Worm (Caenorhabditis elegans) whole organism, young adult: Measurements from ENCODE around the gene aqp-12.
A peak's percentile ranks its signal among the peaks of the same experiment; 100 is the strongest.

Source experiments
- B0019.2 ChIP-seq: fragments of 200-800 bp; sonication (Bioruptor generic); conservative IDR thresholded peaks from 2 replicates; pipeline ENCODE4 v1.3.6; 2022; ENCODE audit warnings: missing genetic modification reagents, missing genetic modification characterization, missing compliant biosample characterization
- B0261.1 ChIP-seq: sonication (generic microtip); optimal IDR thresholded peaks from 2 replicates; lab custom pipeline; 2016; ENCODE audit warnings: mild to moderate bottlenecking, missing genetic modification characterization, moderate library complexity, missing compliant biosample characterization
- F22D6.2 ChIP-seq: sonication (generic microtip); optimal IDR thresholded peaks from 2 replicates; lab custom pipeline; 2016; ENCODE audit warnings: mild to moderate bottlenecking, missing genetic modification characterization, missing compliant biosample characterization
- F33H1.4 ChIP-seq: fragments of 200-800 bp; sonication (Bioruptor generic); IDR thresholded peaks from 2 replicates; pipeline ENCODE4 v1.3.6; 2022; ENCODE audit warnings: missing genetic modification reagents, missing genetic modification characterization, missing compliant biosample characterization
- F39B2.1 ChIP-seq: fragments of 200-800 bp; sonication (Bioruptor generic); IDR thresholded peaks from 2 replicates; pipeline ENCODE4 v1.3.6; 2022; ENCODE audit warnings: missing genetic modification reagents, missing genetic modification characterization, missing compliant biosample characterization
- F55B11.4 ChIP-seq: sonication (generic microtip); optimal IDR thresholded peaks from 2 replicates; lab custom pipeline; 2016; ENCODE audit warnings: missing compliant biosample characterization, missing genetic modification characterization, borderline replicate concordance; ENCODE audit not compliant: insufficient read depth
- K11D2.4 ChIP-seq: fragments of 200-800 bp; sonication (Bioruptor generic); IDR thresholded peaks from 2 replicates; pipeline ENCODE4 v1.3.6; 2022; ENCODE audit warnings: missing genetic modification reagents, missing genetic modification characterization, missing compliant biosample characterization
- K12H6.12 ChIP-seq: fragments of 200-800 bp; sonication (Bioruptor generic); optimal IDR thresholded peaks from 2 replicates; lab custom pipeline; 2018; ENCODE audit warnings: mild to moderate bottlenecking, missing genetic modification characterization, missing compliant biosample characterization
- Y53F4B.3 ChIP-seq: fragments of 200-800 bp; sonication (Bioruptor generic); IDR thresholded peaks from 2 replicates; pipeline ENCODE4 v1.3.6; 2022; ENCODE audit warnings: missing genetic modification reagents, missing genetic modification characterization, missing compliant biosample characterization
- Y56A3A.18 ChIP-seq: fragments of 200-800 bp; sonication (Bioruptor generic); IDR thresholded peaks from 2 replicates; pipeline ENCODE4 v1.3.6; 2022; ENCODE audit warnings: missing genetic modification reagents, missing genetic modification characterization, missing compliant biosample characterization
- ceh-91 ChIP-seq: fragments of 200-800 bp; sonication (Bioruptor generic); IDR thresholded peaks from 2 replicates; pipeline ENCODE4 v1.3.6; 2022; ENCODE audit warnings: missing genetic modification reagents, missing genetic modification characterization, missing compliant biosample characterization
- die-1 ChIP-seq: sonication (generic microtip); optimal IDR thresholded peaks from 2 replicates; lab custom pipeline; 2016; ENCODE audit warnings: missing genotype, mild to moderate bottlenecking, missing genetic modification characterization, missing compliant biosample characterization
- dpff-1 ChIP-seq: sonication (generic microtip); optimal IDR thresholded peaks from 2 replicates; lab custom pipeline; 2017; ENCODE audit warnings: mild to moderate bottlenecking, missing genetic modification characterization, missing compliant biosample characterization
- efl-1 ChIP-seq: fragments of 150-350 bp; optimal IDR thresholded peaks from 2 replicates; lab custom pipeline; 2014; ENCODE audit warnings: missing biosample characterization, missing genetic modification reagents, missing genetic modification characterization
- egl-44 ChIP-seq: fragments of 200-800 bp; sonication (Bioruptor generic); IDR thresholded peaks from 2 replicates; pipeline ENCODE4 v1.3.6; 2022; ENCODE audit warnings: missing genetic modification reagents, missing genetic modification characterization, missing compliant biosample characterization
- egrh-3 ChIP-seq: fragments of 200-800 bp; sonication (Bioruptor generic); IDR thresholded peaks from 2 replicates; pipeline ENCODE4 v1.3.6; 2022; ENCODE audit warnings: missing genetic modification reagents, missing genetic modification characterization, missing compliant biosample characterization
- him-1 ChIP-seq: sonication (generic microtip); optimal IDR thresholded peaks from 2 replicates; lab custom pipeline; 2016; ENCODE audit warnings: missing genotype, missing genetic modification reagents, missing genetic modification characterization, missing compliant biosample characterization
- hmg-20 ChIP-seq: fragments of 200-800 bp; sonication (Bioruptor generic); IDR thresholded peaks from 2 replicates; pipeline ENCODE4 v1.3.6; 2022; ENCODE audit warnings: missing genetic modification reagents, missing genetic modification characterization, missing compliant biosample characterization
- hsf-1 ChIP-seq: fragments of 200-800 bp; sonication (Bioruptor generic); IDR thresholded peaks from 2 replicates; pipeline ENCODE4 v1.3.6; 2022; ENCODE audit warnings: missing genetic modification reagents, missing genetic modification characterization, missing compliant biosample characterization
- lag-1 ChIP-seq: fragments of 200-800 bp; sonication (Bioruptor generic); IDR thresholded peaks from 2 replicates; pipeline ENCODE4 v1.3.6; 2022; ENCODE audit warnings: missing genetic modification reagents, missing genetic modification characterization, missing compliant biosample characterization
- let-607 ChIP-seq, 2 experiments: fragments of 200-800 bp in 1 of 2; sonication (Bioruptor generic) in 1 of 2; sonication (generic microtip) in 1 of 2; optimal IDR thresholded peaks; 2 replicates each; lab custom pipeline; 2016 to 2018; ENCODE audit warnings: mild to moderate bottlenecking in 2 of 2, missing compliant biosample characterization in 2 of 2, missing genetic modification characterization in 2 of 2, moderate library complexity in 2 of 2, missing genotype in 1 of 2
- lin-40 ChIP-seq: sonication (generic microtip); optimal IDR thresholded peaks from 2 replicates; lab custom pipeline; 2016; ENCODE audit warnings: missing genetic modification characterization, mild to moderate bottlenecking, missing compliant biosample characterization, missing genotype, missing genetic modification reagents
- lsl-1 ChIP-seq: fragments of 200-800 bp; sonication (Bioruptor generic); optimal IDR thresholded peaks from 2 replicates; lab custom pipeline; 2018; ENCODE audit warnings: mild to moderate bottlenecking, missing genetic modification characterization, moderate library complexity, missing compliant biosample characterization
- lsy-27 ChIP-seq: sonication (generic microtip); optimal IDR thresholded peaks from 2 replicates; lab custom pipeline; 2017; ENCODE audit warnings: missing genetic modification characterization, mild to moderate bottlenecking, missing compliant biosample characterization, antibody characterized with exemption, missing genotype, borderline replicate concordance; ENCODE audit not compliant: insufficient read depth
- madf-6 ChIP-seq: fragments of 200-800 bp; sonication (Bioruptor generic); IDR thresholded peaks from 2 replicates; pipeline ENCODE4 v1.3.6; 2022; ENCODE audit warnings: missing genetic modification reagents, missing genetic modification characterization, missing compliant biosample characterization
- mel-28 ChIP-seq: sonication (generic microtip); optimal IDR thresholded peaks from 2 replicates; lab custom pipeline; 2016; ENCODE audit warnings: borderline replicate concordance, mild to moderate bottlenecking, missing genetic modification characterization, missing compliant biosample characterization
- mxl-1 ChIP-seq: sonication (generic microtip); optimal IDR thresholded peaks from 2 replicates; lab custom pipeline; 2016; ENCODE audit warnings: missing genetic modification characterization, missing compliant biosample characterization
- nhr-179 ChIP-seq: sonication (generic microtip); optimal IDR thresholded peaks from 2 replicates; lab custom pipeline; 2016; ENCODE audit warnings: mild to moderate bottlenecking, missing genetic modification characterization, missing compliant biosample characterization
- nhr-80 ChIP-seq: sonication (generic microtip); optimal IDR thresholded peaks from 2 replicates; lab custom pipeline; 2016; ENCODE audit warnings: missing genetic modification characterization, missing compliant biosample characterization
- pbrm-1 ChIP-seq: fragments of 200-800 bp; sonication (Bioruptor generic); IDR thresholded peaks from 2 replicates; pipeline ENCODE4 v1.3.6; 2022; ENCODE audit warnings: missing genetic modification reagents, missing genetic modification characterization, missing compliant biosample characterization
- pha-4 ChIP-seq: fragments of 150-350 bp; sonication (generic microtip); optimal IDR thresholded peaks from 2 replicates; lab custom pipeline; 2014; ENCODE audit warnings: missing biosample characterization, missing genetic modification reagents, missing genetic modification characterization
- rcor-1 ChIP-seq: fragments of 200-800 bp; sonication (Bioruptor generic); IDR thresholded peaks from 2 replicates; pipeline ENCODE4 v1.3.6; 2022; ENCODE audit warnings: missing genetic modification reagents, missing genetic modification characterization, missing compliant biosample characterization
- rec-8 ChIP-seq, 2 experiments: sonication (generic microtip); optimal IDR thresholded peaks; 2 replicates each; lab custom pipeline; 2016; ENCODE audit warnings: mild to moderate bottlenecking in 2 of 2, missing genetic modification characterization in 2 of 2, missing genetic modification reagents in 2 of 2, missing genotype in 2 of 2, missing biosample characterization in 1 of 2, missing compliant biosample characterization in 1 of 2, moderate library complexity in 1 of 2
- sdz-38 ChIP-seq: sonication (generic microtip); optimal IDR thresholded peaks from 2 replicates; lab custom pipeline; 2016; ENCODE audit warnings: missing genotype, missing genetic modification characterization, missing compliant biosample characterization
- snpc-1.1 ChIP-seq: sonication (generic microtip); optimal IDR thresholded peaks from 2 replicates; lab custom pipeline; 2017; ENCODE audit warnings: missing genetic modification characterization, mild to moderate bottlenecking, missing compliant biosample characterization, antibody characterized with exemption, moderate library complexity, missing genotype, missing genetic modification reagents; ENCODE audit not compliant: insufficient read depth
- snpc-4 ChIP-seq, 5 experiments: fragments of 150-350 bp in 1 of 5; sonication (generic microtip) in 4 of 5; optimal IDR thresholded peaks; 2 replicates each; lab custom pipeline; 2014 to 2018; ENCODE audit warnings: missing genetic modification characterization in 5 of 5, missing biosample characterization in 3 of 5, antibody characterized with exemption in 2 of 5, mild to moderate bottlenecking in 2 of 5, missing compliant biosample characterization in 2 of 5, missing genotype in 2 of 5, moderate library complexity in 2 of 5, missing genetic modification reagents in 1 of 5
- sptf-2 ChIP-seq: fragments of 200-800 bp; sonication (Bioruptor generic); optimal IDR thresholded peaks from 2 replicates; lab custom pipeline; 2018; ENCODE audit warnings: mild to moderate bottlenecking, missing genetic modification characterization, missing compliant biosample characterization
- xnd-1 ChIP-seq: sonication (generic microtip); optimal IDR thresholded peaks from 2 replicates; lab custom pipeline; 2016; ENCODE audit warnings: missing genotype, missing genetic modification reagents, missing genetic modification characterization, missing compliant biosample characterization
- zfh-2 ChIP-seq: fragments of 200-800 bp; sonication (Bioruptor generic); conservative IDR thresholded peaks from 2 replicates; pipeline ENCODE4 v1.3.6; 2022; ENCODE audit warnings: missing genetic modification reagents, missing genetic modification characterization, missing compliant biosample characterization
- ztf-28 ChIP-seq: fragments of 200-800 bp; sonication (Bioruptor generic); IDR thresholded peaks from 2 replicates; pipeline ENCODE4 v1.3.6; 2022; ENCODE audit warnings: missing genetic modification reagents, missing genetic modification characterization, missing compliant biosample characterization

aqp-12 gene

DNA sequence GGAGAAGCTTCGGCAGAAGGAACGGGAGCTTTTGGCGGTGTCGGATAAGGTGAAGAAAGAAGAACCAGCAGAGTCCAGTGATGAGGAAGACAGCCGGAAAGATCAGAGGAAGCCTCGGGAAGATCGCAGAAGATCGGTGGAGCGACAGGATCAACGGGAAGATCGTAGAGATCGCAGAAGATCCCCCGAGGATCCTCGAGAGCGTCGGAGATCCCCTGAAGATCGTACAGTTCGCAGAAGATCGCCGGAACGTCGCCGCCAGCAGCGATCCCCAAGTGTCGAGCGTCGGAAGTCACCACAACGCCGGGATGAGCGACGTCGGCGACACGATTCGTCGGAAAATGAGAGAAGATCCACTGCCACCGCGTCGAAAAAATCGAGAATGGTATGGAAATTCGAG, 23.2 kb downstream of the aqp-12 start:
- TF ChIP-seq dpff-1 (tag; lab: Kevin White, UChicago) (no peak), F33H1.4 (GFP tag; lab: Robert Waterston, UW) (no peak), egrh-3 (GFP tag; lab: Robert Waterston, UW) (peak; percentile 57; the same call in 1 of the 2 replicates), rcor-1 (no peak), zfh-2 (peak; percentile 45; the same call in 1 of the 2 replicates), B0261.1 (tag; lab: Kevin White, UChicago) (no peak)

DNA sequence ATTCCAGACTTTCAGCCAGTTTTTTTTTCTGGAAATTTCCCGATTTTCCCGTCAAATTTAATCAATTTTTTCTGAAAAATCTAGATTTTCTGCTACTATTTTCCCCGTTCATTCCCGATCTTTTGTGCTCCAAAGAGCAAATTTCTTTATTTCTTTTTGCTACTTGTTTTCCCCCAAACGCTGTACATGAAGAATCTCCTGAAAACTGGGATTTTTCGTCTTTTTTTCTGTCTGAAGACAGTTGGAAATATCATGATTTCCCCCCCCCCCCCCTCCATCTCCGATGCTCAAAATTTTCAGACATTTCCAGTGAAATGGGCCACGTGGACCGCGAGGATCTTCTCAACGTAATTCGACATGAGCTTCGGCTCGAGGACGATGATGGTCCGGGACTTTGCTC, 25.0 kb downstream of the aqp-12 start, which contains the start of gene sinh-1:
TSS of gene sinh-1 (plus strand) at position 301 of the 400 bp plus-strand sequence.
- TF ChIP-seq hmg-20 (no peak), B0019.2 (GFP tag; lab: Robert Waterston, UW) (no peak), mxl-1 (tag; lab: Kevin White, UChicago) (no peak), pha-4 (tag; lab: Kevin White, UChicago) (no peak), K11D2.4 (GFP tag; lab: Robert Waterston, UW) (no peak), egrh-3 (GFP tag; lab: Robert Waterston, UW) (no peak), ztf-28 (GFP tag; lab: Robert Waterston, UW) (no peak), lsy-27 (tag; lab: Kevin White, UChicago) (no peak), B0261.1 (tag; lab: Kevin White, UChicago) (no peak), snpc-4 (GFP tag; optimal IDR thresholded peaks at IDR 0.05; lab: Kevin White, UChicago) (no peak), snpc-4 (tag; optimal IDR thresholded peaks at IDR 0.05; lab: Kevin White, UChicago) (no peak), sdz-38 (no peak), mel-28 (tag; lab: Kevin White, UChicago) (no peak), nhr-80 (tag; lab: Kevin White, UChicago) (no peak), nhr-179 (tag; lab: Kevin White, UChicago) (no peak), madf-6 (GFP tag; lab: Robert Waterston, UW) (no peak), efl-1 (no peak)
- TF ChIP-seq, all 124 proteins: peak for 0

DNA sequence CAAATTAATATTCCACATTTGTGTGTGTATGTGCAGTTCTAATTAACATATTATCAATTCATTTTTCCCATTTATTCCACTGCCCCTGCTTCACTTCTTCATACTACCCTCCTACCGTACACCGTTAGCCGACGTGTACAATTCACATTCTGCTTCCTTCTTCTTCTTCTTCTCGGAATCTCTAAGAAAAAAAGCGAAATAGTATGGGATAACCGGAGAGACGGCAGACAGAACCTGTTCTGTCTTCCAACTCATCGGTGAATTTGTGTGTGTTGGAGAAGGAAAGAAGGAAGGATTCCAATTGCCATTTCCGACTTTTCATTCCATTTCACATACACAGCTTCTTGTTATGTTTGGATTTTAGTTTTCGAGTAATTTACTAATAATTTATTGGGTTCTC, 34.5 kb downstream of the aqp-12 start:
- no peak for TF ChIP-seq die-1
- TF ChIP-seq let-607 (tag; optimal IDR thresholded peaks at IDR 0.05; lab: Kevin White, UChicago), result peak in 1 of 2 experiments; percentile 78
- no peak for TF ChIP-seq F22D6.2 (tag; lab: Kevin White, UChicago)

DNA sequence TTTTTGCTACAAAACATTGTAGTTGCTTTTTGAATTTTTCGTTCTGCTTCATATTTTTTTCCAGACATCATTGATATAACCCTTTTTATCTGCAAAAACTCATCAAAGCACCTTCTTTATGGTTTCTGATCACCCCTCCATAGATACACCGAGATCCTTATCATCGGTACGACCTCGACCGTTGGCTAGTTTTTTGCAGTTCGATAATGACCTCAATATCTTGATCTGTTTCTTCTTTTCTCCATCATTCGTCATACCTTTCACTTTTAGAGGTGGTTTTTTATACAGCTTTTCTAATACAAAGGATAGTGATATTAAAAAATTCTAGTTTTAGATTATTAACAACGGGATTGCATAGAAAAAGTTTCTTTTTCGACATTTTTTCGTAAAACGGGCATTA, 36.4 kb downstream of the aqp-12 start:
- TF ChIP-seq rec-8 (tag; optimal IDR thresholded peaks at IDR 0.05; lab: Kevin White, UChicago), result no peak
- no peak for TF ChIP-seq F33H1.4 (GFP tag; lab: Robert Waterston, UW)
- TF ChIP-seq snpc-1.1, result no peak
- no peak for TF ChIP-seq nhr-80 (tag; lab: Kevin White, UChicago)
- TF ChIP-seq die-1, result no peak
- no peak for TF ChIP-seq xnd-1
- TF ChIP-seq egl-44 (GFP tag; lab: Robert Waterston, UW), result no peak
- no peak for TF ChIP-seq F39B2.1 (GFP tag; lab: Robert Waterston, UW)
- no peak for TF ChIP-seq nhr-179 (tag; lab: Kevin White, UChicago)
- no peak for TF ChIP-seq pbrm-1 (GFP tag; lab: Robert Waterston, UW)

DNA sequence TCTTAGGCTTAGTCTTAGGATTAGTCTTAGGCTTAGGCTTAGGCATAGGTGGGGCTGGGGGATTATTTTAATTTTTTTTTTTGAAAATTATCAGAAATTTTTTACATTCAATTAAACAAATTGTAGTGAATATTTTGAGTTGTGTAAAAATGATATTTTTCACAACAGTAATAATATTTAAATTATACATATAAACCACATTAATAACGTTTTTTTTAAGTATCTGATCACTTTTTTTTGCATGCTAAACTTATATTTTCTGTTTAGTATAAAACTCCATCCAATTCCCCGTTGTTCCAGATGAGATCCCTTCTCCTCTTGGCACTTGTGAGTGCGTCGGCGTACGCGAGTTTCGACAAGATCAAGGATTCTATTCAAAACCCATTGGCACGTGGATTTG, 37.1 kb downstream of the aqp-12 start, which contains the start of gene txdc-12.1:
TSS of gene txdc-12.1 (plus strand) at position 301 of the 400 bp plus-strand sequence.
- TF ChIP-seq hsf-1 (GFP tag; lab: Robert Waterston, UW) (no peak), let-607 (tag; optimal IDR thresholded peaks at IDR 0.05; lab: Kevin White, UChicago) (no peak), ceh-91 (GFP tag; lab: Robert Waterston, UW) (no peak), rec-8 (tag; optimal IDR thresholded peaks at IDR 0.05; lab: Kevin White, UChicago) (no peak), lag-1 (GFP tag; lab: Robert Waterston, UW) (no peak), sptf-2 (GFP tag; lab: Kevin White, UChicago) (no peak), him-1 (tag; lab: Kevin White, UChicago) (no peak), lin-40 (tag; lab: Kevin White, UChicago) (no peak), Y53F4B.3 (GFP tag; lab: Robert Waterston, UW) (no peak), lsl-1 (GFP tag; lab: Kevin White, UChicago) (no peak), Y56A3A.18 (GFP tag; lab: Robert Waterston, UW) (no peak), die-1 (no peak), K12H6.12 (tag; lab: Kevin White, UChicago) (no peak), F55B11.4 (no peak)
- TF ChIP-seq, all 124 proteins: peak for 0
